Worm (Caenorhabditis elegans): ENCODE data around the gene aex-3.
A peak's percentile ranks its signal among the peaks of the same experiment; 100 is the strongest.

Gene aex-3

DNA sequence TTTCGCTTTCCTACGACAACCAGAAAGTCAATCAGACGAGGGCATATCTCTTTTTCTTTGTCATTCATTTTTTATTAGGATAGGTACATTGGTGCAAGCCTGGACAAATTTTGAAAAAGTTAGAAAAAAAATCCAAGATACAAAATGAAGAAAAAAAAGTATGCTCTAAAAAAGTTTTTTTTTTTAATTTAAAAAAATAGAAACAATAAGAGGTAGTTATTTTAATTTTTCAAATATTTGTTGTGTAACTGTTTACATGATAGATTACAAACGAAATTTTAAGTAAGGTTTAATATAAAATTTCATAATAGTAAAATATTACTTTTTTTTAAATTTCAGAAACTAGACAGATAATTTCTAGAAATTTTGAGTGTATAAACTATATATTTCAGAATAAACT is at the start of gene aex-3:
Gene aex-3 (minus strand): TSS at position 101 of the 400 bp plus-strand sequence.
- TF ChIP-seq nhr-237 (tag; optimal IDR thresholded peaks at IDR 0.05) (no peak), zag-1 (tag; optimal IDR thresholded peaks at IDR 0.05) (no peak), hmg-11 (tag; optimal IDR thresholded peaks at IDR 0.05) (no peak), elt-3 (tag; optimal IDR thresholded peaks at IDR 0.05) (no peak), snpc-4 (tag; optimal IDR thresholded peaks at IDR 0.05) (no peak), skn-1 (tag; optimal IDR thresholded peaks at IDR 0.05) (no peak), lsy-12 (tag; optimal IDR thresholded peaks at IDR 0.05) (no peak), lin-39 (tag; optimal IDR thresholded peaks at IDR 0.05) (no peak), ceh-16 (tag; optimal IDR thresholded peaks at IDR 0.05) (no peak), pqm-1 (tag; optimal IDR thresholded peaks at IDR 0.05) (no peak)

DNA sequence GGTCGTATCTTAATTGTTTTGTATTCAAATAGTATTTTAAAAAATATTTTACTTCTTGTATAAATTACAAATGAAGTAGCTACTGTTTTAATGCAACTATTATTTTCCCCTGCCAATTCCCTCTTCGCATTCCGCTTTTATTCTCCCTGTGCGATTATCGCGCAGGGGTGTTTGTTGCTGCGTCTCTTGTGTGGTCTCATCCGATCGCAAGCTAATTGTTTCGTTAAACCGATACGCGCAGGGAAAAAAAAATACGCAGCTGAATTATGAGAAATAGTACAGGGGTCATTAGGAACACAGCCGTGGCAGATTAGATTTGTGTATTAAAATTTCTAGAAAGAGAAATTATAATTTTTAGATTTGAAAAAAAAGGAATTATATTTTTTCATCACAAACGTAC is 47.0 kb upstream of the aex-3 start:
- TF ChIP-seq nhr-76 (tag; optimal IDR thresholded peaks at IDR 0.05) (peak; percentile 93), nhr-43 (tag; optimal IDR thresholded peaks at IDR 0.05; ENCODE audit: poor library complexity, severe bottlenecking) (peak; percentile 99), ceh-16 (tag; optimal IDR thresholded peaks at IDR 0.05) (peak; percentile 77), unc-62 (GFP tag; optimal IDR thresholded peaks at IDR 0.05) (peak; percentile 91), tbx-2 (tag; optimal IDR thresholded peaks at IDR 0.05) (peak; percentile 98), daf-12 (tag; optimal IDR thresholded peaks at IDR 0.05) (peak; percentile 84), mml-1 (tag; optimal IDR thresholded peaks at IDR 0.05) (no peak), nhr-67 (tag; optimal IDR thresholded peaks at IDR 0.05) (peak; percentile 70), elt-1 (tag; optimal IDR thresholded peaks at IDR 0.05) (peak; percentile 74), nhr-11 (tag; optimal IDR thresholded peaks at IDR 0.05) (peak; percentile 96), egl-5 (tag; optimal IDR thresholded peaks at IDR 0.05) (peak; percentile 99), nhr-25 (tag; optimal IDR thresholded peaks at IDR 0.05) (peak; percentile 97), unc-39 (tag; optimal IDR thresholded peaks at IDR 0.05) (peak; percentile 50), nhr-12 (tag; optimal IDR thresholded peaks at IDR 0.05) (peak; percentile 23), jun-1 (tag; optimal IDR thresholded peaks at IDR 0.05) (peak; percentile 99), egl-27 (tag; optimal IDR thresholded peaks at IDR 0.05) (peak; percentile 94), ama-1 (optimal IDR thresholded peaks at IDR 0.05) (peak; percentile 56), nhr-77 (tag; optimal IDR thresholded peaks at IDR 0.05) (peak; percentile 98), lin-15B (tag; optimal IDR thresholded peaks at IDR 0.05) (peak; percentile 66), hmg-11 (tag; optimal IDR thresholded peaks at IDR 0.05) (peak; percentile 100), pqm-1 (tag; optimal IDR thresholded peaks at IDR 0.05) (peak; percentile 89), ZK546.5 (tag; optimal IDR thresholded peaks at IDR 0.05) (peak; percentile 61), snpc-4 (tag; optimal IDR thresholded peaks at IDR 0.05) (peak; percentile 95), aly-2 (tag; optimal IDR thresholded peaks at IDR 0.05) (peak; percentile 95), elt-3 (tag; optimal IDR thresholded peaks at IDR 0.05) (peak; percentile 85 to 96 (median 87)), ceh-9 (tag; optimal IDR thresholded peaks at IDR 0.05) (peak; percentile 61), nhr-23 (tag; optimal IDR thresholded peaks at IDR 0.05) (peak; percentile 99), sea-2 (GFP tag; optimal IDR thresholded peaks at IDR 0.05) (no peak), zag-1 (tag; optimal IDR thresholded peaks at IDR 0.05) (peak; percentile 91), ztf-11 (tag; optimal IDR thresholded peaks at IDR 0.05) (peak; percentile 66), eor-1 (tag; optimal IDR thresholded peaks at IDR 0.05) (peak in 1 of 2 experiments; percentile 78), mdl-1 (tag; optimal IDR thresholded peaks at IDR 0.05) (peak; percentile 80), skn-1 (tag; optimal IDR thresholded peaks at IDR 0.05) (peak; percentile 97), lsy-12 (tag; optimal IDR thresholded peaks at IDR 0.05) (peak; percentile 96), fkh-10 (GFP tag; optimal IDR thresholded peaks at IDR 0.05) (peak; percentile 97), ceh-28 (tag; optimal IDR thresholded peaks at IDR 0.05) (peak; percentile 98), elt-2 (tag; optimal IDR thresholded peaks at IDR 0.05) (peak; percentile 88), pha-4 (tag; optimal IDR thresholded peaks at IDR 0.05) (peak; percentile 97), fos-1 (tag; optimal IDR thresholded peaks at IDR 0.05) (peak; percentile 97), ceh-82 (tag; optimal IDR thresholded peaks at IDR 0.05) (peak; percentile 99), lin-39 (tag; optimal IDR thresholded peaks at IDR 0.05) (peak; percentile 99), nhr-28 (tag; optimal IDR thresholded peaks at IDR 0.05) (peak; percentile 96), fkh-2 (tag; optimal IDR thresholded peaks at IDR 0.05) (peak; percentile 93), R02D3.7 (tag; optimal IDR thresholded peaks at IDR 0.05) (peak; percentile 92), nhr-237 (tag; optimal IDR thresholded peaks at IDR 0.05) (peak; percentile 70), ztf-4 (tag; optimal IDR thresholded peaks at IDR 0.05) (peak; percentile 88), nfya-1 (tag; optimal IDR thresholded peaks at IDR 0.05; ENCODE audit: insufficient read depth) (peak; percentile 95)
